Worm (Caenorhabditis elegans) whole organism, L4/young adult: ENCODE results near the gene R148.8.

Source experiments
- W03F9.2 ChIP-seq: fragments of 150-350 bp; optimal IDR thresholded peaks from 2 replicates; lab custom pipeline; 2014; ENCODE audit warnings: missing biosample characterization, missing genetic modification characterization
- dao-5 ChIP-seq: sonication (generic microtip); optimal IDR thresholded peaks from 2 replicates; lab custom pipeline; 2016; ENCODE audit warnings: missing genotype, missing genetic modification characterization, moderate library complexity, missing compliant biosample characterization
- him-1 ChIP-seq: sonication (generic microtip); optimal IDR thresholded peaks from 2 replicates; lab custom pipeline; 2016; ENCODE audit warnings: missing genotype, missing genetic modification reagents, missing genetic modification characterization, missing compliant biosample characterization

ce11 chrIII:3220287-3220686 is 29.0 kb downstream of the R148.8 start:
- no peak for TF ChIP-seq W03F9.2 (tag; lab: Kevin White, UChicago)
- TF ChIP-seq him-1 (tag; lab: Kevin White, UChicago) = no peak
- no peak for TF ChIP-seq dao-5 (tag; lab: Kevin White, UChicago)
